Fruit fly (Drosophila melanogaster) whole organism, embryonic: Measurements from ENCODE around the gene Rab8.

Experiments
- CG10321 ChIP-seq: fragments of 200-800 bp; sonication (Bioruptor generic); IDR thresholded peaks from 2 replicates; pipeline ENCODE4 v1.3.6; 2022; ENCODE audit warnings: missing biosample characterization, missing genetic modification characterization
- CG11504 ChIP-seq: fragments of 200-800 bp; sonication (Bioruptor generic); optimal IDR thresholded peaks from 3 replicates; lab custom pipeline; 2019; ENCODE audit warnings: missing biosample characterization, mild to moderate bottlenecking, missing genetic modification characterization, moderate library complexity
- CG11723 ChIP-seq: fragments of 200-800 bp; sonication (Bioruptor generic); optimal IDR thresholded peaks from 2 replicates; lab custom pipeline; 2017; ENCODE audit warnings: missing biosample characterization, mild to moderate bottlenecking, missing genetic modification characterization
- CG12299 ChIP-seq: fragments of 200-800 bp; sonication (Bioruptor generic); optimal IDR thresholded peaks from 2 replicates; lab custom pipeline; 2018; ENCODE audit warnings: missing biosample characterization, mild to moderate bottlenecking, missing genetic modification characterization
- CG12769 ChIP-seq: fragments of 200-800 bp; sonication (Bioruptor generic); optimal IDR thresholded peaks from 2 replicates; lab custom pipeline; 2019; ENCODE audit warnings: missing biosample characterization, mild to moderate bottlenecking, missing genetic modification characterization, moderate library complexity
- CG12942 ChIP-seq: fragments of 200-800 bp; sonication (Bioruptor generic); optimal IDR thresholded peaks from 3 replicates; lab custom pipeline; 2016; ENCODE audit warnings: missing biosample characterization, missing genetic modification characterization
- CG13894 ChIP-seq: fragments of 200-800 bp; sonication (Bioruptor generic); optimal IDR thresholded peaks from 3 replicates; lab custom pipeline; 2018; ENCODE audit warnings: missing biosample characterization, mild to moderate bottlenecking, missing genetic modification characterization, moderate library complexity
- CG14050 ChIP-seq: fragments of 200-800 bp; sonication (Bioruptor generic); IDR thresholded peaks from 3 replicates; pipeline ENCODE4 v1.3.6; 2022; ENCODE audit warnings: missing biosample characterization, missing genetic modification characterization
- CG15479 ChIP-seq: fragments of 200-800 bp; sonication (Bioruptor generic); optimal IDR thresholded peaks from 3 replicates; lab custom pipeline; 2019; ENCODE audit warnings: missing biosample characterization, mild to moderate bottlenecking, missing genetic modification characterization, moderate library complexity
- CG1603 ChIP-seq: fragments of 200-800 bp; sonication (Bioruptor generic); optimal IDR thresholded peaks from 2 replicates; lab custom pipeline; 2019; ENCODE audit warnings: missing biosample characterization, mild to moderate bottlenecking, missing genetic modification characterization, moderate library complexity
- CG16813 ChIP-seq: fragments of 200-800 bp; sonication (Bioruptor generic); IDR thresholded peaks from 3 replicates; pipeline ENCODE4 v1.3.6; 2022; ENCODE audit warnings: missing biosample characterization, missing genetic modification characterization; ENCODE audit not compliant: partially characterized antibody
- CG16863 ChIP-seq: fragments of 200-800 bp; sonication (Bioruptor generic); optimal IDR thresholded peaks from 3 replicates; lab custom pipeline; 2016; ENCODE audit warnings: missing biosample characterization, missing genetic modification characterization
- CG2129 ChIP-seq: fragments of 200-800 bp; sonication (Bioruptor generic); IDR thresholded peaks from 2 replicates; pipeline ENCODE4 v1.3.6; 2022; ENCODE audit warnings: missing biosample characterization, missing genetic modification characterization; ENCODE audit not compliant: partially characterized antibody
- CG2199 ChIP-seq: fragments of 200-800 bp; sonication (Bioruptor generic); IDR thresholded peaks from 3 replicates; pipeline ENCODE4 v1.3.6; 2022; ENCODE audit warnings: missing biosample characterization, missing genetic modification characterization
- CG3065 ChIP-seq: fragments of 200-800 bp; sonication (Bioruptor generic); optimal IDR thresholded peaks from 2 replicates; lab custom pipeline; 2016; ENCODE audit warnings: missing biosample characterization, missing genetic modification characterization
- CG3847 ChIP-seq: fragments of 200-800 bp; sonication (Bioruptor generic); IDR thresholded peaks from 2 replicates; pipeline ENCODE4 v1.3.6; 2022; ENCODE audit warnings: missing biosample characterization, missing genetic modification characterization
- CG5245 ChIP-seq: fragments of 200-800 bp; sonication (Bioruptor generic); optimal IDR thresholded peaks from 3 replicates; lab custom pipeline; 2016; ENCODE audit warnings: missing biosample characterization, missing genetic modification characterization
- Camta ChIP-seq: fragments of 200-800 bp; sonication (Bioruptor generic); optimal IDR thresholded peaks from 2 replicates; lab custom pipeline; 2016; ENCODE audit warnings: missing biosample characterization, missing genetic modification characterization
- CoRest ChIP-seq: fragments of 200-800 bp; sonication (Bioruptor generic); optimal IDR thresholded peaks from 3 replicates; lab custom pipeline; 2018; ENCODE audit warnings: missing biosample characterization, mild to moderate bottlenecking, missing genetic modification characterization, moderate library complexity
- Dll ChIP-seq: fragments of 200-800 bp; sonication (Bioruptor generic); IDR thresholded peaks from 4 replicates; pipeline ENCODE4 v1.3.6; 2022; ENCODE audit warnings: missing biosample characterization, missing genetic modification characterization; ENCODE audit not compliant: partially characterized antibody
- Dref ChIP-seq: fragments of 200-800 bp; sonication (Bioruptor generic); IDR thresholded peaks from 2 replicates; pipeline ENCODE4 v1.3.6; 2022; ENCODE audit warnings: missing biosample characterization, missing genetic modification characterization
- Gug ChIP-seq: fragments of 200-800 bp; sonication (Bioruptor generic); IDR thresholded peaks from 4 replicates; pipeline ENCODE4 v1.3.6; 2022; ENCODE audit warnings: missing biosample characterization, missing genetic modification characterization
- Lim3 ChIP-seq: fragments of 200-800 bp; sonication (Bioruptor generic); IDR thresholded peaks from 2 replicates; pipeline ENCODE4 v1.3.6; 2022; ENCODE audit warnings: missing biosample characterization, missing genetic modification characterization
- Mrtf ChIP-seq: fragments of 200-800 bp; sonication (Bioruptor generic); IDR thresholded peaks from 3 replicates; pipeline ENCODE4 v1.3.6; 2022; ENCODE audit warnings: missing biosample characterization, missing genetic modification characterization
- Myb ChIP-seq: fragments of 200-800 bp; sonication (Bioruptor generic); optimal IDR thresholded peaks from 2 replicates; lab custom pipeline; 2016; ENCODE audit warnings: missing biosample characterization, missing genetic modification characterization
- Rx ChIP-seq: fragments of 200-800 bp; sonication (Bioruptor generic); IDR thresholded peaks from 2 replicates; pipeline ENCODE4 v1.3.6; 2022; ENCODE audit warnings: missing biosample characterization, missing genetic modification characterization
- Sox100B ChIP-seq: fragments of 200-800 bp; sonication (Bioruptor generic); optimal IDR thresholded peaks from 3 replicates; lab custom pipeline; 2018; ENCODE audit warnings: missing biosample characterization, mild to moderate bottlenecking, missing genetic modification characterization
- Usf ChIP-seq: fragments of 200-800 bp; sonication (Bioruptor generic); optimal IDR thresholded peaks from 2 replicates; lab custom pipeline; 2017; ENCODE audit warnings: missing genotype, missing biosample characterization, missing genetic modification characterization
- Xbp1 ChIP-seq: fragments of 200-800 bp; sonication (Bioruptor generic); optimal IDR thresholded peaks from 3 replicates; lab custom pipeline; 2016; ENCODE audit warnings: missing biosample characterization, mild to moderate bottlenecking, missing genetic modification characterization
- bigmax ChIP-seq: fragments of 200-800 bp; sonication (Bioruptor generic); optimal IDR thresholded peaks from 2 replicates; lab custom pipeline; 2018; ENCODE audit warnings: missing biosample characterization, mild to moderate bottlenecking, missing genetic modification characterization
- dm ChIP-seq: fragments of 200-800 bp; sonication (Bioruptor generic); optimal IDR thresholded peaks from 3 replicates; lab custom pipeline; 2016; ENCODE audit warnings: missing biosample characterization, missing genetic modification characterization
- dpn ChIP-seq, 2 experiments: fragments of 200-800 bp; sonication (Bioruptor generic); optimal IDR thresholded peaks; 3 replicates each; lab custom pipeline; 2016; ENCODE audit warnings: missing biosample characterization in 2 of 2, missing genetic modification characterization in 2 of 2
- dysf ChIP-seq: fragments of 200-800 bp; sonication (Bioruptor generic); IDR thresholded peaks from 3 replicates; pipeline ENCODE4 v1.3.6; 2022; ENCODE audit warnings: missing biosample characterization, missing genetic modification characterization
- ems ChIP-seq: fragments of 200-800 bp; sonication (Bioruptor generic); optimal IDR thresholded peaks from 3 replicates; lab custom pipeline; 2016; ENCODE audit warnings: missing biosample characterization, missing genetic modification characterization
- en ChIP-seq: fragments of 200-800 bp; sonication (Bioruptor generic); optimal IDR thresholded peaks from 2 replicates; lab custom pipeline; 2016; ENCODE audit warnings: missing biosample characterization, missing genetic modification characterization
- fd3F ChIP-seq: fragments of 200-800 bp; sonication (Bioruptor generic); optimal IDR thresholded peaks from 2 replicates; lab custom pipeline; 2018; ENCODE audit warnings: missing biosample characterization, mild to moderate bottlenecking, missing genetic modification characterization, moderate library complexity
- gsb ChIP-seq: fragments of 200-800 bp; sonication (Bioruptor generic); IDR thresholded peaks from 2 replicates; pipeline ENCODE4 v1.3.6; 2022; ENCODE audit warnings: missing biosample characterization, missing genetic modification characterization
- gt ChIP-seq: fragments of 200-800 bp; sonication (Bioruptor generic); IDR thresholded peaks from 2 replicates; pipeline ENCODE4 v1.3.6; 2022; ENCODE audit warnings: missing biosample characterization, missing genetic modification characterization
- hbn ChIP-seq: fragments of 200-800 bp; sonication (Bioruptor generic); IDR thresholded peaks from 2 replicates; pipeline ENCODE4 v1.3.6; 2022; ENCODE audit warnings: missing biosample characterization, missing genetic modification characterization; ENCODE audit not compliant: partially characterized antibody
- inv ChIP-seq: fragments of 200-800 bp; sonication (Bioruptor generic); IDR thresholded peaks from 2 replicates; pipeline ENCODE4 v1.3.6; 2022; ENCODE audit warnings: missing biosample characterization, missing genetic modification characterization; ENCODE audit not compliant: partially characterized antibody
- jumu ChIP-seq: fragments of 200-800 bp; sonication (Bioruptor generic); optimal IDR thresholded peaks from 3 replicates; lab custom pipeline; 2016; ENCODE audit warnings: missing biosample characterization, missing genetic modification characterization
- lola ChIP-seq, 3 experiments: fragments of >200 bp in 2 of 3; fragments of 200-800 bp in 1 of 3; sonication (Bioruptor generic) in 1 of 3; optimal IDR thresholded peaks; 2 replicates each; lab custom pipeline; 2017 to 2019; ENCODE audit warnings: missing biosample characterization in 3 of 3, missing genetic modification characterization in 3 of 3, mild to moderate bottlenecking in 1 of 3, moderate library complexity in 1 of 3
- pita ChIP-seq: fragments of 200-800 bp; sonication (Bioruptor generic); optimal IDR thresholded peaks from 2 replicates; lab custom pipeline; 2017; ENCODE audit warnings: missing biosample characterization, mild to moderate bottlenecking, missing genetic modification characterization
- row ChIP-seq: fragments of 200-800 bp; sonication (Bioruptor generic); IDR thresholded peaks from 3 replicates; pipeline ENCODE4 v1.3.6; 2022; ENCODE audit warnings: missing biosample characterization, missing genetic modification characterization
- run ChIP-seq: fragments of 200-800 bp; sonication (Bioruptor generic); optimal IDR thresholded peaks from 3 replicates; lab custom pipeline; 2018; ENCODE audit warnings: missing biosample characterization, mild to moderate bottlenecking, missing genetic modification characterization
- sd ChIP-seq: fragments of 200-800 bp; sonication (Bioruptor generic); optimal IDR thresholded peaks from 3 replicates; lab custom pipeline; 2018; ENCODE audit warnings: missing biosample characterization, mild to moderate bottlenecking, missing genetic modification characterization, moderate library complexity
- slp2 ChIP-seq: fragments of 200-800 bp; sonication (Bioruptor generic); optimal IDR thresholded peaks from 2 replicates; lab custom pipeline; 2016; ENCODE audit warnings: missing biosample characterization, missing genetic modification characterization
- tll ChIP-seq, 2 experiments: fragments of 200-800 bp in 1 of 2; fragments of >200 bp in 1 of 2; sonication (Bioruptor generic) in 1 of 2; optimal IDR thresholded peaks; 2 replicates each; lab custom pipeline; 2017 to 2019; ENCODE audit warnings: missing biosample characterization in 2 of 2, missing genetic modification characterization in 2 of 2, mild to moderate bottlenecking in 1 of 2, moderate library complexity in 1 of 2
- usp ChIP-seq: fragments of >200 bp; optimal IDR thresholded peaks from 2 replicates; lab custom pipeline; 2017; ENCODE audit warnings: missing biosample characterization, missing genetic modification characterization
- zen ChIP-seq: fragments of 200-800 bp; sonication (Bioruptor generic); optimal IDR thresholded peaks from 3 replicates; lab custom pipeline; 2018; ENCODE audit warnings: missing biosample characterization, mild to moderate bottlenecking, missing genetic modification characterization, moderate library complexity

Gene Rab8

DNA sequence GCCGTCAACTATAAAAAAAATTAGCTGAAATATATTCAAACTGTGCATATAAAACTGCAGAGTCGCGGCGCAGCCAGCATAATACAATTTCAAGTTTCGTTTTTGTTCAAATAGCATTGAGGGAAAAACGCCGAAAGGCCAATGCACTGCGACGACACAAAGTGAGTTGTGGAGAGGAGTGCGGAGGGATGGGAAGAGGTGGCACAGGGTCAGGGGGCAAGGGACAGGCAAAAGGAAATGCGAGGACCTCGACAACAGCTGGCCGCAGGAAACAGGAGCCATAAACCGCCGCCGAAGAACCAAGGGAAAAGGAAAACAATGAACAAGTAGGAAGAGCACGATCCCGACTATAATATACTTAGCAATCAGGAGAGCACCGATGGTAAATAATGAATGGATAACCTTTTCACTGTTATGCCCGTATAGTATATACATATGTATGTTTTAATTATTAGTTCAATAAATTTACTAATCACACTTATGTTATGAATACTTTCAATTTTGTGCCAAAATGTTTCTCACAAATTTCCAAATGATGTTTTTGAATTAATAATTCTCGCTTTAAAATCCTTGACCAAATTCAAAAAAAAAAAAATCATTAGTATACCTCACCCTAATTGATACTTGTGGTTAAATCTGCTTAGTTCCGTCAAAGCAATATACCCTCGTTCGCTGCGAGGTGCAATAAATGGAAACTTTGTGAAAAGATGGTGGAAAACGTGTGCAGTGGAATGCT is 27.8 kb upstream of the Rab8 start (continued):
- TF ChIP-seq CG12769 (tag; lab: Kevin White, UChicago) = no peak
- TF ChIP-seq CG16813 (GFP tag; lab: Robert Waterston, UW) = no peak
- no peak for TF ChIP-seq hbn (GFP tag; lab: Robert Waterston, UW)
- TF ChIP-seq CG12299 (tag; lab: Kevin White, UChicago) = no peak
- peak in 1 of 2 experiments; percentile 31 for TF ChIP-seq dpn (GFP tag; optimal IDR thresholded peaks at IDR 0.05; lab: Kevin White, UChicago)
- no peak for TF ChIP-seq run (tag; lab: Kevin White, UChicago)
- TF ChIP-seq CG5245 (GFP tag; lab: Kevin White, UChicago) = no peak
- TF ChIP-seq Dref (GFP tag; lab: Robert Waterston, UW) = no peak
- peak; percentile 65; the same call in 1 of the 3 replicates for TF ChIP-seq CG2199 (GFP tag; lab: Robert Waterston, UW)
- peak; percentile 4 for TF ChIP-seq Sox100B
- no peak for TF ChIP-seq gt (GFP tag; lab: Robert Waterston, UW)
- TF ChIP-seq CG10321 = no peak
- no peak for TF ChIP-seq dysf (GFP tag; lab: Robert Waterston, UW)
- peak; percentile 55 for TF ChIP-seq CoRest
- TF ChIP-seq Gug (GFP tag; lab: Robert Waterston, UW) = no peak
- no peak for TF ChIP-seq CG2129 (GFP tag; lab: Robert Waterston, UW)
- peak; percentile 60 for TF ChIP-seq zen (tag; lab: Kevin White, UChicago)
- no peak for TF ChIP-seq bigmax
- TF ChIP-seq slp2 (GFP tag; lab: Kevin White, UChicago) = no peak
- TF ChIP-seq lola (GFP tag; optimal IDR thresholded peaks at IDR 0.05; lab: Kevin White, UChicago) = peak in 1 of 3 experiments; percentile 74
- no peak for TF ChIP-seq sd (tag; lab: Kevin White, UChicago)
- no peak for TF ChIP-seq CG13894 (tag; lab: Kevin White, UChicago)
- no peak for TF ChIP-seq CG15479 (GFP tag; lab: Kevin White, UChicago)
- TF ChIP-seq Dll (GFP tag; lab: Robert Waterston, UW) = no peak
- TF ChIP-seq jumu (GFP tag; lab: Kevin White, UChicago) = no peak
- no peak for TF ChIP-seq Lim3
- TF ChIP-seq en (GFP tag; lab: Kevin White, UChicago) = no peak
- no peak for TF ChIP-seq pita (GFP tag; lab: Kevin White, UChicago)
- TF ChIP-seq Camta (GFP tag; lab: Kevin White, UChicago) = no peak
- no peak for TF ChIP-seq CG11504 (tag; lab: Kevin White, UChicago)
- no peak for TF ChIP-seq fd3F (GFP tag; lab: Kevin White, UChicago)
- TF ChIP-seq Mrtf (GFP tag; lab: Robert Waterston, UW) = no peak
- TF ChIP-seq row (GFP tag; lab: Robert Waterston, UW) = peak; percentile 55
- no peak for TF ChIP-seq Rx
- no peak for TF ChIP-seq Usf (GFP tag; lab: Kevin White, UChicago)
- no peak for TF ChIP-seq CG11723
- no peak for TF ChIP-seq CG3065 (GFP tag; lab: Kevin White, UChicago)
- no peak for TF ChIP-seq CG14050 (GFP tag; lab: Robert Waterston, UW)
- no peak for TF ChIP-seq gsb (GFP tag; lab: Robert Waterston, UW)
- no peak for TF ChIP-seq ems (GFP tag; lab: Kevin White, UChicago)
- no peak for TF ChIP-seq CG12942
- peak; percentile 12 for TF ChIP-seq CG1603 (tag; lab: Kevin White, UChicago)
- TF ChIP-seq Xbp1 (GFP tag; lab: Kevin White, UChicago) = peak; percentile 51
- TF ChIP-seq CG3847 (GFP tag; lab: Robert Waterston, UW) = no peak
- TF ChIP-seq Myb (GFP tag; lab: Kevin White, UChicago) = no peak
- no peak for TF ChIP-seq inv (GFP tag; lab: Robert Waterston, UW)
- no peak for TF ChIP-seq tll (GFP tag; optimal IDR thresholded peaks at IDR 0.05; lab: Kevin White, UChicago)
- TF ChIP-seq CG16863 = peak; percentile 16
- no peak for TF ChIP-seq usp (GFP tag; lab: Kevin White, UChicago)
- TF ChIP-seq dm (GFP tag; lab: Kevin White, UChicago) = peak; percentile 13
